Worm (Caenorhabditis elegans) whole organism, L2 larva: Measurements from ENCODE around the gene sto-6.

Experiments
- C34F6.9 ChIP-seq: fragments of 150-350 bp; optimal IDR thresholded peaks from 2 replicates; lab custom pipeline; 2014; ENCODE audit warnings: missing biosample characterization, missing genetic modification characterization
- R02D3.7 ChIP-seq: fragments of 150-350 bp; optimal IDR thresholded peaks from 2 replicates; lab custom pipeline; 2014; ENCODE audit warnings: missing biosample characterization, missing genetic modification characterization
- ZK546.5 ChIP-seq: sonication (generic microtip); optimal IDR thresholded peaks from 2 replicates; lab custom pipeline; 2017; ENCODE audit warnings: missing biosample characterization, missing genetic modification characterization
- alr-1 ChIP-seq: fragments of 150-350 bp; optimal IDR thresholded peaks from 2 replicates; lab custom pipeline; 2014; ENCODE audit warnings: missing biosample characterization, missing genetic modification characterization
- ama-1 ChIP-seq: fragments of 150-350 bp; optimal IDR thresholded peaks from 2 replicates; lab custom pipeline; 2018; ENCODE audit warnings: inconsistent platforms
- ceh-16 ChIP-seq: fragments of 150-350 bp; optimal IDR thresholded peaks from 2 replicates; lab custom pipeline; 2014; ENCODE audit warnings: missing biosample characterization, missing genetic modification characterization
- ceh-82 ChIP-seq: fragments of 150-350 bp; optimal IDR thresholded peaks from 2 replicates; lab custom pipeline; 2014; ENCODE audit warnings: missing biosample characterization, missing genetic modification characterization
- crh-2 ChIP-seq: sonication (generic microtip); optimal IDR thresholded peaks from 2 replicates; lab custom pipeline; 2017; ENCODE audit warnings: missing biosample characterization, missing genetic modification characterization
- dmd-4 ChIP-seq: sonication (generic microtip); optimal IDR thresholded peaks from 2 replicates; lab custom pipeline; 2017; ENCODE audit warnings: missing biosample characterization, missing genetic modification characterization
- egl-27 ChIP-seq: sonication (generic microtip); optimal IDR thresholded peaks from 3 replicates; lab custom pipeline; 2017; ENCODE audit warnings: missing biosample characterization, missing genetic modification reagents, missing genetic modification characterization
- elt-1 ChIP-seq: fragments of 150-350 bp; optimal IDR thresholded peaks from 2 replicates; lab custom pipeline; 2014; ENCODE audit warnings: missing biosample characterization, missing genetic modification characterization
- elt-3 ChIP-seq: sonication (generic microtip); optimal IDR thresholded peaks from 2 replicates; lab custom pipeline; 2017; ENCODE audit warnings: missing biosample characterization, missing genetic modification characterization
- fos-1 ChIP-seq: fragments of 150-350 bp; optimal IDR thresholded peaks from 2 replicates; lab custom pipeline; 2014; ENCODE audit warnings: missing biosample characterization, missing genetic modification characterization
- gmeb-1 ChIP-seq: fragments of 150-350 bp; optimal IDR thresholded peaks from 2 replicates; lab custom pipeline; 2014; ENCODE audit warnings: missing biosample characterization, missing genetic modification characterization
- lin-39 ChIP-seq: fragments of 150-350 bp; optimal IDR thresholded peaks from 2 replicates; lab custom pipeline; 2014; ENCODE audit warnings: missing biosample characterization, missing genetic modification reagents, missing genetic modification characterization
- lsy-2 ChIP-seq, 2 experiments: fragments of 150-350 bp in 1 of 2; sonication (generic microtip) in 1 of 2; optimal IDR thresholded peaks; 2 replicates each; lab custom pipeline; 2014 to 2017; ENCODE audit warnings: missing biosample characterization in 2 of 2, missing genetic modification characterization in 2 of 2
- mab-5 ChIP-seq: fragments of 150-350 bp; optimal IDR thresholded peaks from 2 replicates; lab custom pipeline; 2014; ENCODE audit warnings: missing biosample characterization, missing genetic modification characterization
- mbf-1 ChIP-seq: sonication (generic microtip); optimal IDR thresholded peaks from 2 replicates; lab custom pipeline; 2017; ENCODE audit warnings: missing biosample characterization, missing genetic modification characterization
- nhr-10 ChIP-seq: sonication (generic microtip); optimal IDR thresholded peaks from 2 replicates; lab custom pipeline; 2017; ENCODE audit warnings: missing biosample characterization, missing genetic modification characterization
- nhr-11 ChIP-seq: fragments of 150-350 bp; optimal IDR thresholded peaks from 2 replicates; lab custom pipeline; 2014; ENCODE audit warnings: missing biosample characterization, missing genetic modification characterization
- nhr-12 ChIP-seq: fragments of 150-350 bp; optimal IDR thresholded peaks from 2 replicates; lab custom pipeline; 2014; ENCODE audit warnings: missing biosample characterization, missing genetic modification characterization
- nhr-129 ChIP-seq: fragments of 150-350 bp; optimal IDR thresholded peaks from 2 replicates; lab custom pipeline; 2014; ENCODE audit warnings: missing biosample characterization, missing genetic modification characterization
- nhr-21 ChIP-seq: fragments of 150-350 bp; optimal IDR thresholded peaks from 2 replicates; lab custom pipeline; 2014; ENCODE audit warnings: missing biosample characterization, missing genetic modification characterization
- nhr-23 ChIP-seq: fragments of 150-350 bp; optimal IDR thresholded peaks from 2 replicates; lab custom pipeline; 2014; ENCODE audit warnings: missing biosample characterization, missing genetic modification reagents, missing genetic modification characterization
- nhr-237 ChIP-seq: fragments of 150-350 bp; optimal IDR thresholded peaks from 2 replicates; lab custom pipeline; 2014; ENCODE audit warnings: missing biosample characterization, missing genetic modification characterization
- nhr-25 ChIP-seq: fragments of 150-350 bp; sonication (generic microtip); optimal IDR thresholded peaks from 3 replicates; lab custom pipeline; 2014; ENCODE audit warnings: missing biosample characterization, missing genetic modification characterization
- nhr-6 ChIP-seq: fragments of 150-350 bp; optimal IDR thresholded peaks from 2 replicates; lab custom pipeline; 2014; ENCODE audit warnings: missing biosample characterization, missing genetic modification characterization
- nhr-77 ChIP-seq: fragments of 150-350 bp; optimal IDR thresholded peaks from 2 replicates; lab custom pipeline; 2014; ENCODE audit warnings: missing biosample characterization, missing genetic modification characterization
- sem-4 ChIP-seq: fragments of 150-350 bp; optimal IDR thresholded peaks from 2 replicates; lab custom pipeline; 2014; ENCODE audit warnings: missing biosample characterization, missing genetic modification reagents, missing genetic modification characterization
- skn-1 ChIP-seq: sonication (generic microtip); optimal IDR thresholded peaks from 2 replicates; lab custom pipeline; 2017; ENCODE audit warnings: missing biosample characterization, missing genetic modification characterization
- sma-9 ChIP-seq, 2 experiments: fragments of 150-350 bp in 1 of 2; sonication (generic microtip) in 1 of 2; optimal IDR thresholded peaks; 2 replicates each; lab custom pipeline; 2014 to 2016; ENCODE audit warnings: missing genetic modification characterization in 2 of 2, mild to moderate bottlenecking in 1 of 2, missing biosample characterization in 1 of 2, missing compliant biosample characterization in 1 of 2, missing genetic modification reagents in 1 of 2, moderate library complexity in 1 of 2
- snpc-4 ChIP-seq: fragments of 150-350 bp; optimal IDR thresholded peaks from 2 replicates; lab custom pipeline; 2014; ENCODE audit warnings: missing biosample characterization, missing genetic modification characterization
- unc-39 ChIP-seq: fragments of 150-350 bp; optimal IDR thresholded peaks from 2 replicates; lab custom pipeline; 2014; ENCODE audit warnings: missing biosample characterization, missing genetic modification characterization
- unc-55 ChIP-seq: fragments of 150-350 bp; sonication (generic microtip); optimal IDR thresholded peaks from 3 replicates; lab custom pipeline; 2014; ENCODE audit warnings: missing biosample characterization, missing genetic modification reagents, missing genetic modification characterization
- unc-62 ChIP-seq: fragments of 150-350 bp; optimal IDR thresholded peaks from 2 replicates; lab custom pipeline; 2014; ENCODE audit warnings: missing biosample characterization, missing genetic modification reagents, missing genetic modification characterization
- ztf-1 ChIP-seq: fragments of 200-800 bp; sonication (Bioruptor generic); conservative IDR thresholded peaks from 2 replicates; pipeline ENCODE4 v1.3.6; 2022; ENCODE audit warnings: missing genetic modification characterization, missing compliant biosample characterization
- ztf-11 ChIP-seq: sonication (generic microtip); optimal IDR thresholded peaks from 2 replicates; lab custom pipeline; 2017; ENCODE audit warnings: missing biosample characterization, missing genetic modification characterization
- ztf-4 ChIP-seq: fragments of 150-350 bp; optimal IDR thresholded peaks from 2 replicates; lab custom pipeline; 2014; ENCODE audit warnings: missing biosample characterization, missing genetic modification characterization

sto-6 gene

DNA sequence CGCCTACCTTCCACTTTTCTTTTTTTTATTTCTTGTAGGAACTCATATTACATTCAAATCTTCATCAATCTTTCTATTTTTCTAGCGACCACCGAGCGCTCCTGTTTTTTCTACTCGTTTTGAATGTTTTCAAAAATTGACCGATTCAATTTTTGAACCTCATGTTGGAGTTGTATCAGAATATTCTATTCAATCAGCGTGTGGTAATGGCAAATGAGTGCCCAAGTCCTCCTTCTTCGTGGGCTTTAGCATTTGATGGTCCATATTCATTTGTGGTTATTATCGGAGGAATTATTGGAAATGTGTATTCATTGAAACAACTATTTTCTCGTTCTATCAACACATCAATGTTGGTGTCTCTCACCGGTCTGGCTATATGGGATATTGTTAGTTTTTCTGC, 14.8 kb upstream of the sto-6 start, which contains the start of gene F52D10.4:
Gene F52D10.4, plus strand, starts transcription at position 84 of the 400 bp plus-strand sequence.
- no peak for TF ChIP-seq nhr-11 (tag; lab: Kevin White, UChicago)
- TF ChIP-seq R02D3.7 (tag; lab: Kevin White, UChicago), result no peak
- no peak for TF ChIP-seq egl-27 (tag; lab: Kevin White, UChicago)
- no peak for TF ChIP-seq skn-1
- TF ChIP-seq nhr-12, result no peak
- no peak for TF ChIP-seq nhr-25 (tag; lab: Kevin White, UChicago)
- no peak for TF ChIP-seq nhr-77 (tag; lab: Kevin White, UChicago)
- TF ChIP-seq fos-1, result no peak
- TF ChIP-seq ama-1 (lab: Kevin White, UChicago), result no peak
- TF ChIP-seq nhr-21 (tag; lab: Kevin White, UChicago), result no peak
- no peak for TF ChIP-seq lsy-2 (tag; optimal IDR thresholded peaks at IDR 0.05; lab: Kevin White, UChicago)
- TF ChIP-seq nhr-129 (tag; lab: Kevin White, UChicago), result no peak
- TF ChIP-seq nhr-10 (tag; lab: Kevin White, UChicago), result no peak
- no peak for TF ChIP-seq alr-1
- TF ChIP-seq mab-5, result no peak
- TF ChIP-seq gmeb-1 (tag; lab: Kevin White, UChicago), result no peak
- TF ChIP-seq sem-4 (tag; lab: Kevin White, UChicago), result no peak
- TF ChIP-seq C34F6.9 (tag; lab: Kevin White, UChicago), result no peak

DNA sequence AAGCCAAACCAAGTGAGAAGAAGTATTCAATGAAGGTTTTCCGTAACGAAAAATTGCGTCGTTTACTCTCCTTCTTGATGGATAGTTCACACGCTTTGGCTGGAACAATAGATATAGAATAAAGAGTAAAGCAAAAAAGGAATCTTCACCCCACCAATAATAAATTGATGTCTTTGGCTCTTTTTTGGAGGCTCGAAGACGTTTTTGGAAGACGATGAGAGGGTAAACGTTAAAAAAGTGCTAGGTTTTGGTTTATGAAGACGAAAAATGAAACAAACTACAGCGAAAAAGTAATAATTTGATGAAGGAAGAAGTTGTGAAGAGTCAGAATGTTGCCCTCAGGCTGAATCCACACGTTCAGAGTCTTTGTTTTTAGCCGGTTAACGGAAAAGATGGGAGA, 10.2 kb upstream of the sto-6 start, which contains the start of gene sto-3:
Gene sto-3, minus strand, starts transcription at position 101 of the 400 bp plus-strand sequence.
- TF ChIP-seq nhr-6 (tag; lab: Kevin White, UChicago) (no peak), gmeb-1 (tag; lab: Kevin White, UChicago) (no peak), unc-62 (no peak), ceh-82 (tag; lab: Kevin White, UChicago) (no peak), ZK546.5 (tag; lab: Kevin White, UChicago) (no peak), nhr-237 (no peak), ceh-16 (tag; lab: Kevin White, UChicago) (no peak), sma-9 (GFP tag; optimal IDR thresholded peaks at IDR 0.05; lab: Kevin White, UChicago) (no peak), sma-9 (tag; optimal IDR thresholded peaks at IDR 0.05; lab: Kevin White, UChicago) (no peak)
- TF ChIP-seq, all 48 proteins: peak for 0

DNA sequence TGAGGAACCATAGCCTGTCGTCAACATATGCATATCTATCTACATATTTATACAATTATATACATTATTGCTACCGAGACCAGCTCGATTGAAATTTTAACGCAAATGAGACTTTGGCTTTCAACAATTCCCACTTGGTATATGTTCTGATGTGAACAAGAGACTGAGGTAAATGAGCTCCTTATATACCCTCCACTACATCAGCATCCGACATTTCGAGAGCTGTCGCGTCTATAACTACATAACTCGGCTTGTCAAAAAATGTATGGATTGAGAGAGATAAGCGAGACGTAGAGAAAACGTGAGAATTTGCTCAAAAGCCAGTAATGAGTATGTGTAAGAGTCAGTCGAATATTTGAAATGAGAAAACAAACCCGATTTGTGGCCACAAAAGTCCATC, 8.8 kb upstream of the sto-6 start:
- no peak for TF ChIP-seq sem-4 (tag; lab: Kevin White, UChicago)
- no peak for TF ChIP-seq crh-2 (tag; lab: Kevin White, UChicago)
- TF ChIP-seq ceh-16 (tag; lab: Kevin White, UChicago), result no peak
- TF ChIP-seq ztf-11 (tag; lab: Kevin White, UChicago), result no peak
- no peak for TF ChIP-seq mab-5
- no peak for TF ChIP-seq R02D3.7 (tag; lab: Kevin White, UChicago)
- peak; percentile 79 for TF ChIP-seq snpc-4
- TF ChIP-seq mbf-1 (tag; lab: Kevin White, UChicago), result no peak

DNA sequence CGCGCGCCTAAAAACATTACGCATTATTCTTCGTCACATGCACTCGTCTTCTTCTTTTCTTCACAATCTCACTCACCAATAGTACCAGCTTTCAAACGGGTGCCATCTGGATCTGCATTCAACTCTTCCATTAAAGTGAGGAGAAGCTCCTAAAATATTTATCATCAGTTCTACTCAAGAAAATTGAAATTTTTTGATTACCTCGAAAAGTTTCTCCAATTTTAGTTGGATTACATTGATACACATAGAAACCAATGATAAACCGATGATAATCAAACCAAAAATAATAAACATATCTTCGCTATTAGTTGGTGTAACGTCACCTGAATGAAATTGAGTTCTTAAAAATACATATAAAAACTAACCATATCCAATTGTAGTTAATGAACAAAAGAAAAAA, 7.6 kb upstream of the sto-6 start:
- TF ChIP-seq nhr-21 (tag; lab: Kevin White, UChicago) (no peak), C34F6.9 (tag; lab: Kevin White, UChicago) (no peak), gmeb-1 (tag; lab: Kevin White, UChicago) (no peak), nhr-11 (tag; lab: Kevin White, UChicago) (no peak), ztf-1 (no peak), lin-39 (tag; lab: Kevin White, UChicago) (no peak), elt-1 (tag; lab: Kevin White, UChicago) (no peak), ztf-4 (tag; lab: Kevin White, UChicago) (no peak), elt-3 (no peak), mbf-1 (tag; lab: Kevin White, UChicago) (no peak), unc-39 (no peak), nhr-25 (tag; lab: Kevin White, UChicago) (no peak)

DNA sequence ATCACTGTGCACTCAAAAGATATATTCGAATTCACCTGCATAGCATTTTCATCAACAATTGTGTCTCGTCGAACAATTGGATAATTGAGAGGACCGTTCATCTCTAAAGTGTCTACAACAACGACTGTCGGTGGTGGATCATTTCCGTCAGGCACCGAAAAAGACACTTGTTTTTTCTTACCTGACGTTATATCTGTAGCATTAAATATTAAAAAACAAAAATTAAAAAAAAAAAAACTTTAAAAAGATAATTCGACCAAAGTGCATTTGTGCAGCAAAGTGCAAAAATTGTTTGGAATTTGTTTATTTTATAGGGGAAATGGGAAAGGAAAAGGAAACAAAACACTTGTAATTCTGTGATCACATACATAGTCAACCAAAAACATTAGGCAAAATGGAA, 5.2 kb upstream of the sto-6 start, which contains the start of gene twk-44:
Gene twk-44, minus strand, starts transcription at position 101 of the 400 bp plus-strand sequence.
- TF ChIP-seq unc-55 (GFP tag; lab: Kevin White, UChicago) (no peak), ceh-82 (tag; lab: Kevin White, UChicago) (no peak), nhr-21 (tag; lab: Kevin White, UChicago) (no peak), ztf-11 (tag; lab: Kevin White, UChicago) (no peak), nhr-23 (tag; lab: Kevin White, UChicago) (no peak), alr-1 (no peak), ZK546.5 (tag; lab: Kevin White, UChicago) (no peak), dmd-4 (tag; lab: Kevin White, UChicago) (no peak), C34F6.9 (tag; lab: Kevin White, UChicago) (no peak), unc-39 (no peak)
